Fruit fly (Drosophila melanogaster) whole organism, embryonic: ENCODE results near the gene AANATL3.

Experiments used
- Bgb ChIP-seq: fragments of 200-800 bp; sonication (Bioruptor generic); IDR thresholded peaks from 2 replicates; pipeline ENCODE4 v1.3.6; 2022; ENCODE audit warnings: missing biosample characterization, missing genetic modification characterization; ENCODE audit not compliant: partially characterized antibody
- CG12391 ChIP-seq: fragments of 200-800 bp; sonication (Bioruptor generic); optimal IDR thresholded peaks from 3 replicates; lab custom pipeline; 2018; ENCODE audit warnings: missing biosample characterization, mild to moderate bottlenecking, missing genetic modification characterization, moderate library complexity
- CG14014 ChIP-seq: fragments of 200-800 bp; sonication (Bioruptor generic); IDR thresholded peaks from 2 replicates; pipeline ENCODE4 v1.3.6; 2022; ENCODE audit warnings: missing biosample characterization, missing genetic modification characterization
- CG14667 ChIP-seq: fragments of 200-800 bp; sonication (Bioruptor generic); IDR thresholded peaks from 2 replicates; pipeline ENCODE4 v1.3.6; 2022; ENCODE audit warnings: missing biosample characterization, missing genetic modification characterization
- CG1647 ChIP-seq: fragments of 200-800 bp; sonication (Bioruptor generic); optimal IDR thresholded peaks from 3 replicates; lab custom pipeline; 2016; ENCODE audit warnings: missing biosample characterization, missing genetic modification characterization
- CG18011 ChIP-seq: fragments of 200-800 bp; sonication (Bioruptor generic); optimal IDR thresholded peaks from 2 replicates; lab custom pipeline; 2017; ENCODE audit warnings: missing biosample characterization, missing genetic modification characterization, mild to moderate bottlenecking, moderate library complexity, missing genotype
- CG18599 ChIP-seq: fragments of 200-800 bp; sonication (Bioruptor generic); optimal IDR thresholded peaks from 3 replicates; lab custom pipeline; 2017; ENCODE audit warnings: missing biosample characterization, missing genetic modification characterization, mild to moderate bottlenecking, moderate library complexity, missing genetic modification reagents
- CG18619 ChIP-seq: fragments of 200-800 bp; sonication (Bioruptor generic); optimal IDR thresholded peaks from 3 replicates; lab custom pipeline; 2017; ENCODE audit warnings: missing biosample characterization, mild to moderate bottlenecking, missing genetic modification characterization
- CG2202 ChIP-seq: fragments of 200-800 bp; sonication (Bioruptor generic); optimal IDR thresholded peaks from 2 replicates; lab custom pipeline; 2018; ENCODE audit warnings: missing biosample characterization, mild to moderate bottlenecking, missing genetic modification characterization
- CG30403 ChIP-seq: fragments of 200-800 bp; sonication (Bioruptor generic); optimal IDR thresholded peaks from 3 replicates; lab custom pipeline; 2016; ENCODE audit warnings: missing biosample characterization, missing genetic modification characterization
- CG31441 ChIP-seq: fragments of 200-800 bp; sonication (Bioruptor generic); IDR thresholded peaks from 2 replicates; pipeline ENCODE4 v1.3.6; 2022; ENCODE audit warnings: missing biosample characterization, missing genetic modification characterization
- CG33213 ChIP-seq: fragments of 200-800 bp; sonication (Bioruptor generic); optimal IDR thresholded peaks from 3 replicates; lab custom pipeline; 2016; ENCODE audit warnings: missing biosample characterization, missing genetic modification characterization
- CG3726 ChIP-seq: fragments of 200-800 bp; sonication (Bioruptor generic); IDR thresholded peaks from 3 replicates; pipeline ENCODE4, ENCODE4 v1.3.6; 2022; ENCODE audit warnings: missing biosample characterization, missing genetic modification characterization
- CG4424 ChIP-seq: fragments of 200-800 bp; sonication (Bioruptor generic); optimal IDR thresholded peaks from 3 replicates; lab custom pipeline; 2016; ENCODE audit warnings: missing biosample characterization, missing genetic modification characterization
- CG6683 ChIP-seq: fragments of 200-800 bp; sonication (Bioruptor generic); optimal IDR thresholded peaks from 2 replicates; lab custom pipeline; 2017; ENCODE audit warnings: missing biosample characterization, mild to moderate bottlenecking, missing genetic modification characterization, missing genetic modification reagents
- CG6813 ChIP-seq: fragments of 200-800 bp; sonication (Bioruptor generic); optimal IDR thresholded peaks from 2 replicates; lab custom pipeline; 2017; ENCODE audit warnings: missing biosample characterization, missing genetic modification characterization, mild to moderate bottlenecking, moderate library complexity, missing genetic modification reagents
- CTCF ChIP-seq: fragments of 200-800 bp; sonication (Bioruptor generic); optimal IDR thresholded peaks from 2 replicates; lab custom pipeline; 2017; ENCODE audit warnings: missing biosample characterization, mild to moderate bottlenecking, missing genetic modification characterization, moderate library complexity
- Dad ChIP-seq: fragments of 200-800 bp; sonication (Bioruptor generic); optimal IDR thresholded peaks from 3 replicates; lab custom pipeline; 2016; ENCODE audit warnings: missing biosample characterization, missing genetic modification characterization
- Dip2 ChIP-seq: fragments of 200-800 bp; sonication (Bioruptor generic); IDR thresholded peaks from 2 replicates; pipeline ENCODE4 v1.3.6; 2022; ENCODE audit warnings: missing biosample characterization, missing genetic modification characterization
- ERR ChIP-seq: fragments of 200-800 bp; sonication (Bioruptor generic); optimal IDR thresholded peaks from 2 replicates; lab custom pipeline; 2016; ENCODE audit warnings: missing biosample characterization, missing genetic modification characterization
- Fer2 ChIP-seq: fragments of 200-800 bp; sonication (Bioruptor generic); optimal IDR thresholded peaks from 2 replicates; lab custom pipeline; 2018; ENCODE audit warnings: missing biosample characterization, mild to moderate bottlenecking, missing genetic modification characterization, moderate library complexity
- Fer3 ChIP-seq: fragments of 200-800 bp; sonication (Bioruptor generic); optimal IDR thresholded peaks from 2 replicates; lab custom pipeline; 2018; ENCODE audit warnings: missing biosample characterization, mild to moderate bottlenecking, missing genetic modification characterization, moderate library complexity
- Gug ChIP-seq: fragments of 200-800 bp; sonication (Bioruptor generic); IDR thresholded peaks from 4 replicates; pipeline ENCODE4 v1.3.6; 2022; ENCODE audit warnings: missing biosample characterization, missing genetic modification characterization
- Hr78 ChIP-seq, 2 experiments: fragments of 200-800 bp in 1 of 2; fragments of >200 bp in 1 of 2; sonication (Bioruptor generic) in 1 of 2; optimal IDR thresholded peaks; 2 replicates each; lab custom pipeline; 2017 to 2019; ENCODE audit warnings: missing biosample characterization in 2 of 2, missing genetic modification characterization in 2 of 2, mild to moderate bottlenecking in 1 of 2, moderate library complexity in 1 of 2
- Kr ChIP-seq: fragments of 200-800 bp; sonication (Bioruptor generic); optimal IDR thresholded peaks from 2 replicates; lab custom pipeline; 2017; ENCODE audit warnings: missing biosample characterization, mild to moderate bottlenecking, missing genetic modification characterization
- Lim3 ChIP-seq: fragments of 200-800 bp; sonication (Bioruptor generic); IDR thresholded peaks from 2 replicates; pipeline ENCODE4 v1.3.6; 2022; ENCODE audit warnings: missing biosample characterization, missing genetic modification characterization
- NfI ChIP-seq: fragments of 200-800 bp; sonication (Bioruptor generic); optimal IDR thresholded peaks from 3 replicates; lab custom pipeline; 2018; ENCODE audit warnings: missing biosample characterization, mild to moderate bottlenecking, missing genetic modification characterization, moderate library complexity
- TFAM ChIP-seq: fragments of 200-800 bp; sonication (Bioruptor generic); optimal IDR thresholded peaks from 2 replicates; lab custom pipeline; 2017; ENCODE audit warnings: missing biosample characterization, missing genetic modification characterization, inconsistent platforms
- Vsx1 ChIP-seq: fragments of 200-800 bp; sonication (Bioruptor generic); optimal IDR thresholded peaks from 2 replicates; lab custom pipeline; 2017; ENCODE audit warnings: missing biosample characterization, mild to moderate bottlenecking, missing genetic modification characterization, missing genetic modification reagents
- ap ChIP-seq: fragments of 200-800 bp; sonication (Bioruptor generic); IDR thresholded peaks from 2 replicates; pipeline ENCODE4 v1.3.6; 2022; ENCODE audit warnings: missing biosample characterization, missing genetic modification characterization
- bigmax ChIP-seq: fragments of 200-800 bp; sonication (Bioruptor generic); optimal IDR thresholded peaks from 2 replicates; lab custom pipeline; 2018; ENCODE audit warnings: missing biosample characterization, mild to moderate bottlenecking, missing genetic modification characterization
- br ChIP-seq: fragments of >200 bp; optimal IDR thresholded peaks from 2 replicates; lab custom pipeline; 2017
- corto ChIP-seq: fragments of 200-800 bp; sonication (Bioruptor generic); optimal IDR thresholded peaks from 2 replicates; lab custom pipeline; 2016; ENCODE audit warnings: missing biosample characterization, mild to moderate bottlenecking, missing genetic modification characterization, moderate library complexity
- dan ChIP-seq: fragments of 200-800 bp; sonication (Bioruptor generic); IDR thresholded peaks from 2 replicates; pipeline ENCODE4 v1.3.6; 2022; ENCODE audit warnings: missing biosample characterization, missing genetic modification characterization
- danr ChIP-seq: fragments of 200-800 bp; sonication (Bioruptor generic); IDR thresholded peaks from 2 replicates; pipeline ENCODE4 v1.3.6; 2022; ENCODE audit warnings: missing biosample characterization, missing genetic modification characterization
- dmrt11E ChIP-seq: fragments of 200-800 bp; sonication (Bioruptor generic); optimal IDR thresholded peaks from 3 replicates; lab custom pipeline; 2018; ENCODE audit warnings: missing biosample characterization, mild to moderate bottlenecking, missing genetic modification characterization, moderate library complexity
- en ChIP-seq: fragments of 200-800 bp; sonication (Bioruptor generic); optimal IDR thresholded peaks from 2 replicates; lab custom pipeline; 2016; ENCODE audit warnings: missing biosample characterization, missing genetic modification characterization
- eve ChIP-seq, 2 experiments: fragments of >200 bp; optimal IDR thresholded peaks; 2 replicates each; lab custom pipeline; 2017; ENCODE audit warnings: missing biosample characterization in 2 of 2, missing genetic modification characterization in 2 of 2
- fru ChIP-seq: fragments of >200 bp; optimal IDR thresholded peaks from 2 replicates; lab custom pipeline; 2017
- gcm ChIP-seq: fragments of 200-800 bp; sonication (Bioruptor generic); optimal IDR thresholded peaks from 2 replicates; lab custom pipeline; 2019; ENCODE audit warnings: missing biosample characterization, mild to moderate bottlenecking, missing genetic modification characterization, moderate library complexity
- knrl ChIP-seq: fragments of 200-800 bp; sonication (Bioruptor generic); IDR thresholded peaks from 3 replicates; pipeline ENCODE4 v1.3.6; 2022; ENCODE audit warnings: missing biosample characterization, missing genetic modification characterization; ENCODE audit not compliant: partially characterized antibody
- luna ChIP-seq: fragments of 200-800 bp; sonication (Bioruptor generic); optimal IDR thresholded peaks from 2 replicates; lab custom pipeline; 2016; ENCODE audit warnings: missing biosample characterization, missing genetic modification characterization
- nmo ChIP-seq: fragments of 200-800 bp; sonication (Bioruptor generic); optimal IDR thresholded peaks from 2 replicates; lab custom pipeline; 2018; ENCODE audit warnings: missing biosample characterization, mild to moderate bottlenecking, missing genetic modification characterization, moderate library complexity
- oc ChIP-seq: fragments of 200-800 bp; sonication (Bioruptor generic); optimal IDR thresholded peaks from 2 replicates; lab custom pipeline; 2018; ENCODE audit warnings: missing biosample characterization, mild to moderate bottlenecking, missing genetic modification characterization, moderate library complexity
- onecut ChIP-seq: fragments of 200-800 bp; sonication (Bioruptor generic); IDR thresholded peaks from 2 replicates; pipeline ENCODE4 v1.3.6; 2022; ENCODE audit warnings: missing biosample characterization, missing genetic modification characterization
- pho ChIP-seq: fragments of 200-800 bp; sonication (Bioruptor generic); optimal IDR thresholded peaks from 2 replicates; lab custom pipeline; 2016; ENCODE audit warnings: missing biosample characterization, missing genetic modification characterization
- pum ChIP-seq: fragments of 200-800 bp; sonication (Bioruptor generic); optimal IDR thresholded peaks from 2 replicates; lab custom pipeline; 2016; ENCODE audit warnings: missing biosample characterization, missing genetic modification characterization
- schlank ChIP-seq: fragments of 200-800 bp; sonication (Bioruptor generic); optimal IDR thresholded peaks from 2 replicates; lab custom pipeline; 2018; ENCODE audit warnings: missing biosample characterization, mild to moderate bottlenecking, missing genetic modification characterization
- shn ChIP-seq: fragments of 200-800 bp; sonication (Bioruptor generic); optimal IDR thresholded peaks from 3 replicates; lab custom pipeline; 2016; ENCODE audit warnings: missing biosample characterization, missing genetic modification characterization
- sisA ChIP-seq: fragments of 200-800 bp; sonication (Bioruptor generic); IDR thresholded peaks from 2 replicates; pipeline ENCODE4 v1.3.6; 2022; ENCODE audit warnings: missing biosample characterization, missing genetic modification characterization
- slbo ChIP-seq: fragments of 200-800 bp; sonication (Bioruptor generic); IDR thresholded peaks from 2 replicates; pipeline ENCODE4 v1.3.6; 2022; ENCODE audit warnings: missing biosample characterization, missing genetic modification characterization
- sob ChIP-seq: fragments of 200-800 bp; sonication (Bioruptor generic); IDR thresholded peaks from 2 replicates; pipeline ENCODE4 v1.3.6; 2022; ENCODE audit warnings: missing biosample characterization, missing genetic modification characterization
- wor ChIP-seq: fragments of 200-800 bp; sonication (Bioruptor generic); IDR thresholded peaks from 2 replicates; pipeline ENCODE4 v1.3.6; 2022; ENCODE audit warnings: missing biosample characterization, missing genetic modification characterization
- z ChIP-seq: fragments of 200-800 bp; sonication (Bioruptor generic); IDR thresholded peaks from 3 replicates; pipeline ENCODE4 v1.3.6; 2022; ENCODE audit warnings: missing biosample characterization, missing genetic modification characterization

Gene AANATL3

DNA sequence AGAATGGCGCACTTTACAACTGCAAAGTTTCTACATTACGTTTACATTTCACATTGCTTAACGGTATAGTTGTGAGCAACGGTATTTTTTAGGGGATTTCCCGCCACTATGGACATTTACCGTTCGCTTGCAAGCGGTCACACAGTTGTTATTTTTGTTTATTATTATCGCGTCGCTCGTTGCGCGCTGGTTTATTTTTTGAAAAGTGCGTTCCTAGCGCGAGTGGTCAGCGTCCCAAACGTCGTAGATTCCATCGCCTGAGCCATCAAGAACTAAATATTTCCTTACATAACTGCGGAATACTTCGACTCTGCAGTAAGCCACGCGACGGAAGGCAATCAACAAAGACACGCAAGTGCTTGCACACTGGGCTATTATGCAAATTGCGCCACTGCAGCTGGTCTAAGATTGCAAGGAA is 40.6 kb upstream of the AANATL3 start, which contains the start of gene bwa (continued):
- no peak for TF ChIP-seq corto (GFP tag; lab: Kevin White, UChicago)
- no peak for TF ChIP-seq pho (GFP tag; lab: Kevin White, UChicago)
- TF ChIP-seq nmo (GFP tag; lab: Kevin White, UChicago): peak; percentile 25
- TF ChIP-seq Hr78 (GFP tag; optimal IDR thresholded peaks at IDR 0.05; lab: Kevin White, UChicago): no peak
- no peak for TF ChIP-seq CG14014
- no peak for TF ChIP-seq CG2202 (tag; lab: Kevin White, UChicago)
- no peak for TF ChIP-seq CG1647 (GFP tag; lab: Kevin White, UChicago)
- no peak for TF ChIP-seq fru (lab: Kevin White, UChicago)
- no peak for TF ChIP-seq Fer3 (tag; lab: Kevin White, UChicago)
- no peak for TF ChIP-seq eve (GFP tag; optimal IDR thresholded peaks at IDR 0.05; lab: Kevin White, UChicago)
- no peak for TF ChIP-seq CG18599
- TF ChIP-seq Dad (GFP tag; lab: Kevin White, UChicago): no peak
- TF ChIP-seq bigmax (GFP tag; lab: Kevin White, UChicago): no peak
- no peak for TF ChIP-seq shn (GFP tag; lab: Kevin White, UChicago)
- TF ChIP-seq CG6683 (GFP tag; lab: Kevin White, UChicago): no peak
- TF ChIP-seq Lim3: no peak
- TF ChIP-seq Dip2 (GFP tag; lab: Robert Waterston, UW): no peak
- TF ChIP-seq CTCF: peak; percentile 75
- TF ChIP-seq Vsx1: no peak
- no peak for TF ChIP-seq sisA (GFP tag; lab: Robert Waterston, UW)
- peak; percentile 29; the same call in 1 of the 2 replicates for TF ChIP-seq Bgb (GFP tag; lab: Robert Waterston, UW)
- no peak for TF ChIP-seq knrl
- TF ChIP-seq CG3726: no peak
- TF ChIP-seq ap (GFP tag; lab: Robert Waterston, UW): no peak
- no peak for TF ChIP-seq luna (GFP tag; lab: Kevin White, UChicago)
- no peak for TF ChIP-seq z (GFP tag; lab: Robert Waterston, UW)
- TF ChIP-seq CG12391: no peak
- no peak for TF ChIP-seq sob
- no peak for TF ChIP-seq en (GFP tag; lab: Kevin White, UChicago)
- TF ChIP-seq br (lab: Kevin White, UChicago): no peak
- TF ChIP-seq CG33213: peak; percentile 84
- TF ChIP-seq pum: no peak
- TF ChIP-seq CG14667 (GFP tag; lab: Robert Waterston, UW): no peak
- TF ChIP-seq onecut (GFP tag; lab: Robert Waterston, UW): no peak
- no peak for TF ChIP-seq CG31441 (GFP tag; lab: Robert Waterston, UW)
- no peak for TF ChIP-seq ERR (GFP tag; lab: Kevin White, UChicago)
- no peak for TF ChIP-seq wor
- no peak for TF ChIP-seq CG18011 (GFP tag; lab: Kevin White, UChicago)
- no peak for TF ChIP-seq danr (GFP tag; lab: Robert Waterston, UW)
- TF ChIP-seq Gug (GFP tag; lab: Robert Waterston, UW): no peak
- TF ChIP-seq gcm (GFP tag; lab: Kevin White, UChicago): no peak
- TF ChIP-seq CG18619 (GFP tag; lab: Kevin White, UChicago): no peak
- TF ChIP-seq oc (tag; lab: Kevin White, UChicago): no peak
- no peak for TF ChIP-seq dmrt11E
- TF ChIP-seq slbo: no peak
- no peak for TF ChIP-seq schlank
- no peak for TF ChIP-seq Fer2
- TF ChIP-seq Kr (GFP tag; lab: Kevin White, UChicago): no peak
- no peak for TF ChIP-seq CG30403 (GFP tag; lab: Kevin White, UChicago)
- TF ChIP-seq TFAM: no peak
- TF ChIP-seq CG6813 (GFP tag; lab: Kevin White, UChicago): no peak
- TF ChIP-seq NfI (GFP tag; lab: Kevin White, UChicago): no peak
- TF ChIP-seq CG4424: no peak
- no peak for TF ChIP-seq dan (GFP tag; lab: Robert Waterston, UW)
